Worm (Caenorhabditis elegans): ENCODE measurements around the gene dmd-8.

ce11 chrV:356959-357702, 20.9 kb upstream of the dmd-8 start:
- TF ChIP-seq zag-1 (tag; optimal IDR thresholded peaks at IDR 0.05) (no peak), alr-1 (tag; optimal IDR thresholded peaks at IDR 0.05) (no peak), sma-3 (GFP tag; optimal IDR thresholded peaks at IDR 0.05) (no peak), ZK546.5 (tag; optimal IDR thresholded peaks at IDR 0.05) (no peak), nhr-237 (tag; optimal IDR thresholded peaks at IDR 0.05) (no peak), nhr-11 (tag; optimal IDR thresholded peaks at IDR 0.05) (no peak), peb-1 (tag; optimal IDR thresholded peaks at IDR 0.05) (no peak), mdl-1 (tag; optimal IDR thresholded peaks at IDR 0.05) (no peak), R02D3.7 (tag; optimal IDR thresholded peaks at IDR 0.05) (no peak), nhr-23 (tag; optimal IDR thresholded peaks at IDR 0.05) (no peak), F13H6.1 (tag; optimal IDR thresholded peaks at IDR 0.05) (no peak), unc-62 (GFP tag; optimal IDR thresholded peaks at IDR 0.05) (no peak), nhr-25 (tag; optimal IDR thresholded peaks at IDR 0.05) (no peak), fos-1 (tag; optimal IDR thresholded peaks at IDR 0.05) (no peak)
